Fruit fly (Drosophila melanogaster) whole organism, embryonic: Measurements from ENCODE around the gene CG32686.

Experiments used
- CG10959 ChIP-seq: fragments of 200-800 bp; sonication (Bioruptor generic); IDR thresholded peaks from 2 replicates; pipeline ENCODE4 v1.3.6; 2022; ENCODE audit warnings: missing biosample characterization, missing genetic modification characterization
- CG13287 ChIP-seq: fragments of 200-800 bp; sonication (Bioruptor generic); IDR thresholded peaks from 2 replicates; pipeline ENCODE4 v1.3.6; 2022; ENCODE audit warnings: missing biosample characterization, missing genetic modification characterization; ENCODE audit not compliant: partially characterized antibody
- CG14014 ChIP-seq: fragments of 200-800 bp; sonication (Bioruptor generic); IDR thresholded peaks from 2 replicates; pipeline ENCODE4 v1.3.6; 2022; ENCODE audit warnings: missing biosample characterization, missing genetic modification characterization
- CG14965 ChIP-seq: fragments of 200-800 bp; sonication (Bioruptor generic); optimal IDR thresholded peaks from 2 replicates; lab custom pipeline; 2016; ENCODE audit warnings: missing biosample characterization, missing genetic modification characterization, borderline replicate concordance
- CG17361 ChIP-seq: fragments of 200-800 bp; sonication (Bioruptor generic); IDR thresholded peaks from 3 replicates; pipeline ENCODE4 v1.3.6; 2022; ENCODE audit warnings: missing biosample characterization, missing genetic modification characterization
- CG17385 ChIP-seq: fragments of 200-800 bp; sonication (Bioruptor generic); optimal IDR thresholded peaks from 3 replicates; lab custom pipeline; 2018; ENCODE audit warnings: missing biosample characterization, mild to moderate bottlenecking, missing genetic modification characterization
- CG17829 ChIP-seq: fragments of 200-800 bp; optimal IDR thresholded peaks from 2 replicates; lab custom pipeline; 2019; ENCODE audit warnings: missing biosample characterization, mild to moderate bottlenecking, missing genetic modification characterization, moderate library complexity
- CG18476 ChIP-seq: fragments of 200-800 bp; sonication (Bioruptor generic); optimal IDR thresholded peaks from 2 replicates; lab custom pipeline; 2016; ENCODE audit warnings: missing biosample characterization, mild to moderate bottlenecking, missing genetic modification characterization
- CG30431 ChIP-seq: fragments of 200-800 bp; sonication (Bioruptor generic); optimal IDR thresholded peaks from 2 replicates; lab custom pipeline; 2017; ENCODE audit warnings: missing biosample characterization, missing genetic modification characterization
- CG32767 ChIP-seq: fragments of 200-800 bp; sonication (Bioruptor generic); IDR thresholded peaks from 2 replicates; pipeline ENCODE4 v1.3.6; 2022; ENCODE audit warnings: missing biosample characterization, missing genetic modification characterization
- CG32772 ChIP-seq: fragments of 200-800 bp; sonication (Bioruptor generic); IDR thresholded peaks from 2 replicates; pipeline ENCODE4 v1.3.6; 2022; ENCODE audit warnings: missing biosample characterization, missing genetic modification characterization
- CG33213 ChIP-seq: fragments of 200-800 bp; sonication (Bioruptor generic); optimal IDR thresholded peaks from 3 replicates; lab custom pipeline; 2016; ENCODE audit warnings: missing biosample characterization, missing genetic modification characterization
- CG34376 ChIP-seq: fragments of 200-800 bp; sonication (Bioruptor generic); optimal IDR thresholded peaks from 2 replicates; lab custom pipeline; 2018; ENCODE audit warnings: missing biosample characterization, mild to moderate bottlenecking, missing genetic modification characterization
- CG8089 ChIP-seq: fragments of 200-800 bp; sonication (Bioruptor generic); optimal IDR thresholded peaks from 3 replicates; lab custom pipeline; 2016; ENCODE audit warnings: missing biosample characterization, missing genetic modification characterization
- CG8388 ChIP-seq: fragments of 200-800 bp; sonication (Bioruptor generic); optimal IDR thresholded peaks from 2 replicates; lab custom pipeline; 2019; ENCODE audit warnings: missing biosample characterization, mild to moderate bottlenecking, missing genetic modification characterization, moderate library complexity
- Drgx ChIP-seq: fragments of 200-800 bp; sonication (Bioruptor generic); IDR thresholded peaks from 2 replicates; pipeline ENCODE4 v1.3.6; 2022; ENCODE audit warnings: missing biosample characterization, missing genetic modification characterization
- HmgD ChIP-seq: fragments of 200-800 bp; sonication (Bioruptor generic); optimal IDR thresholded peaks from 3 replicates; lab custom pipeline; 2016; ENCODE audit warnings: missing biosample characterization, missing genetic modification characterization
- Hsf ChIP-seq: fragments of 200-800 bp; sonication (Bioruptor generic); optimal IDR thresholded peaks from 3 replicates; lab custom pipeline; 2016; ENCODE audit warnings: missing biosample characterization, missing genetic modification characterization
- Kr ChIP-seq: fragments of 200-800 bp; sonication (Bioruptor generic); optimal IDR thresholded peaks from 2 replicates; lab custom pipeline; 2017; ENCODE audit warnings: missing biosample characterization, mild to moderate bottlenecking, missing genetic modification characterization
- Lhr ChIP-seq: fragments of 200-800 bp; sonication (Bioruptor generic); optimal IDR thresholded peaks from 3 replicates; lab custom pipeline; 2017; ENCODE audit warnings: mild to moderate bottlenecking, missing biosample characterization, missing genetic modification reagents, missing genetic modification characterization
- Mrtf ChIP-seq: fragments of 200-800 bp; sonication (Bioruptor generic); IDR thresholded peaks from 3 replicates; pipeline ENCODE4 v1.3.6; 2022; ENCODE audit warnings: missing biosample characterization, missing genetic modification characterization
- Ptx1 ChIP-seq: fragments of 200-800 bp; sonication (Bioruptor generic); IDR thresholded peaks from 2 replicates; pipeline ENCODE4 v1.3.6; 2022; ENCODE audit warnings: missing biosample characterization, missing genetic modification characterization
- Rx ChIP-seq: fragments of 200-800 bp; sonication (Bioruptor generic); IDR thresholded peaks from 2 replicates; pipeline ENCODE4 v1.3.6; 2022; ENCODE audit warnings: missing biosample characterization, missing genetic modification characterization
- Sin3A ChIP-seq: fragments of >200 bp; optimal IDR thresholded peaks from 2 replicates; lab custom pipeline; 2018
- Six4 ChIP-seq: fragments of 200-800 bp; sonication (Bioruptor generic); optimal IDR thresholded peaks from 2 replicates; lab custom pipeline; 2016; ENCODE audit warnings: missing biosample characterization, missing genetic modification characterization
- Trl ChIP-seq, 3 experiments: fragments of >200 bp in 2 of 3; fragments of 200-800 bp in 1 of 3; sonication (Bioruptor generic) in 1 of 3; optimal IDR thresholded peaks; 2 replicates in 1 of 3; 3 replicates in 2 of 3; lab custom pipeline; 2016 to 2017; ENCODE audit warnings: missing biosample characterization in 1 of 3, missing genetic modification characterization in 1 of 3
- Vsx1 ChIP-seq: fragments of 200-800 bp; sonication (Bioruptor generic); optimal IDR thresholded peaks from 2 replicates; lab custom pipeline; 2017; ENCODE audit warnings: missing biosample characterization, mild to moderate bottlenecking, missing genetic modification characterization, missing genetic modification reagents
- aop ChIP-seq: fragments of 200-800 bp; sonication (Bioruptor generic); IDR thresholded peaks from 2 replicates; pipeline ENCODE4 v1.3.6; 2022; ENCODE audit warnings: missing biosample characterization, missing genetic modification characterization
- ato ChIP-seq: fragments of 200-800 bp; sonication (Bioruptor generic); IDR thresholded peaks from 2 replicates; pipeline ENCODE4 v1.3.6; 2022; ENCODE audit warnings: missing biosample characterization, missing genetic modification characterization; ENCODE audit not compliant: partially characterized antibody
- br ChIP-seq: fragments of >200 bp; optimal IDR thresholded peaks from 2 replicates; lab custom pipeline; 2017
- cg ChIP-seq: fragments of 200-800 bp; sonication (Bioruptor generic); optimal IDR thresholded peaks from 3 replicates; lab custom pipeline; 2019; ENCODE audit warnings: missing biosample characterization, mild to moderate bottlenecking, missing genetic modification characterization, moderate library complexity
- corto ChIP-seq: fragments of 200-800 bp; sonication (Bioruptor generic); optimal IDR thresholded peaks from 2 replicates; lab custom pipeline; 2016; ENCODE audit warnings: missing biosample characterization, mild to moderate bottlenecking, missing genetic modification characterization, moderate library complexity
- disco-r ChIP-seq: fragments of 200-800 bp; sonication (Bioruptor generic); optimal IDR thresholded peaks from 2 replicates; lab custom pipeline; 2016; ENCODE audit warnings: missing biosample characterization, missing genetic modification characterization
- dysf ChIP-seq: fragments of 200-800 bp; sonication (Bioruptor generic); IDR thresholded peaks from 3 replicates; pipeline ENCODE4 v1.3.6; 2022; ENCODE audit warnings: missing biosample characterization, missing genetic modification characterization
- ems ChIP-seq: fragments of 200-800 bp; sonication (Bioruptor generic); optimal IDR thresholded peaks from 3 replicates; lab custom pipeline; 2016; ENCODE audit warnings: missing biosample characterization, missing genetic modification characterization
- gem ChIP-seq: fragments of 200-800 bp; sonication (Bioruptor generic); optimal IDR thresholded peaks from 2 replicates; lab custom pipeline; 2019; ENCODE audit warnings: missing biosample characterization, mild to moderate bottlenecking, missing genetic modification characterization, moderate library complexity
- ham ChIP-seq: fragments of 200-800 bp; sonication (Bioruptor generic); IDR thresholded peaks from 2 replicates; pipeline ENCODE4 v1.3.6; 2022; ENCODE audit warnings: missing biosample characterization, missing genetic modification characterization
- her ChIP-seq: fragments of 200-800 bp; sonication (Bioruptor generic); optimal IDR thresholded peaks from 2 replicates; lab custom pipeline; 2016; ENCODE audit warnings: missing biosample characterization, missing genetic modification characterization
- lab ChIP-seq: fragments of 200-800 bp; sonication (Bioruptor generic); optimal IDR thresholded peaks from 3 replicates; lab custom pipeline; 2017; ENCODE audit warnings: missing biosample characterization, missing genetic modification characterization, mild to moderate bottlenecking, moderate library complexity, missing genetic modification reagents
- nom ChIP-seq: fragments of 200-800 bp; sonication (Bioruptor generic); optimal IDR thresholded peaks from 2 replicates; lab custom pipeline; 2017; ENCODE audit warnings: missing biosample characterization, missing genetic modification characterization, mild to moderate bottlenecking, moderate library complexity, missing genetic modification reagents
- p53 ChIP-seq: fragments of 200-800 bp; sonication (Bioruptor generic); optimal IDR thresholded peaks from 2 replicates; lab custom pipeline; 2016; ENCODE audit warnings: missing biosample characterization, missing genetic modification characterization
- pfk ChIP-seq: fragments of 200-800 bp; sonication (Bioruptor generic); optimal IDR thresholded peaks from 2 replicates; lab custom pipeline; 2018; ENCODE audit warnings: missing biosample characterization, mild to moderate bottlenecking, missing genetic modification characterization, moderate library complexity
- prd ChIP-seq, 3 experiments: fragments of >200 bp in 2 of 3; fragments of 200-800 bp in 1 of 3; sonication (Bioruptor generic) in 1 of 3; optimal IDR thresholded peaks in 2 of 3; IDR thresholded peaks in 1 of 3; 2 replicates in 2 of 3; 3 replicates in 1 of 3; pipeline versions ENCODE4 v1.3.6 to Lab custom; 2017 to 2022; ENCODE audit warnings: missing biosample characterization in 1 of 3, missing genetic modification characterization in 1 of 3
- so ChIP-seq: fragments of 200-800 bp; sonication (Bioruptor generic); IDR thresholded peaks from 3 replicates; pipeline ENCODE4 v1.3.6; 2022; ENCODE audit warnings: missing biosample characterization, missing genetic modification characterization
- sug ChIP-seq: fragments of 200-800 bp; optimal IDR thresholded peaks from 2 replicates; lab custom pipeline; 2019; ENCODE audit warnings: missing biosample characterization, mild to moderate bottlenecking, missing genetic modification characterization, moderate library complexity
- trem ChIP-seq: fragments of 200-800 bp; optimal IDR thresholded peaks from 3 replicates; lab custom pipeline; 2019; ENCODE audit warnings: missing biosample characterization, mild to moderate bottlenecking, missing genetic modification characterization, moderate library complexity
- tup ChIP-seq: fragments of 200-800 bp; sonication (Bioruptor generic); optimal IDR thresholded peaks from 2 replicates; lab custom pipeline; 2016; ENCODE audit warnings: missing biosample characterization, mild to moderate bottlenecking, missing genetic modification characterization, moderate library complexity
- twi ChIP-seq: fragments of 200-800 bp; optimal IDR thresholded peaks from 2 replicates; lab custom pipeline; 2019; ENCODE audit warnings: missing biosample characterization, mild to moderate bottlenecking, missing genetic modification characterization, moderate library complexity
- wek ChIP-seq: fragments of 200-800 bp; sonication (Bioruptor generic); optimal IDR thresholded peaks from 3 replicates; lab custom pipeline; 2018; ENCODE audit warnings: missing biosample characterization, mild to moderate bottlenecking, missing genetic modification characterization, moderate library complexity
- z ChIP-seq: fragments of 200-800 bp; sonication (Bioruptor generic); IDR thresholded peaks from 3 replicates; pipeline ENCODE4 v1.3.6; 2022; ENCODE audit warnings: missing biosample characterization, missing genetic modification characterization

CG32686 gene

dm6 chrX:10365748-10366415, 9.2 kb downstream of the CG32686 start (continued):
- TF ChIP-seq Hsf (no peak), lab (GFP tag; lab: Kevin White, UChicago) (peak; percentile 14), Kr (no peak), trem (peak; percentile 27), tup (GFP tag; lab: Kevin White, UChicago) (no peak), CG13287 (GFP tag; lab: Robert Waterston, UW) (peak; percentile 91), twi (tag; lab: Kevin White, UChicago) (no peak), disco-r (GFP tag; lab: Kevin White, UChicago) (no peak), CG8388 (GFP tag; lab: Kevin White, UChicago) (no peak), nom (GFP tag; lab: Kevin White, UChicago) (peak; percentile 56), br (lab: Kevin White, UChicago) (no peak), Sin3A (lab: Kevin White, UChicago) (peak; percentile 50), CG18476 (no peak), CG34376 (GFP tag; lab: Kevin White, UChicago) (peak; percentile 50), corto (GFP tag; lab: Kevin White, UChicago) (no peak), Drgx (GFP tag; lab: Robert Waterston, UW) (no peak), aop (GFP tag; lab: Robert Waterston, UW) (no peak), Trl (optimal IDR thresholded peaks at IDR 0.05; lab: Kevin White, UChicago) (peak in 1 of 2 experiments; percentile 22), Trl (GFP tag; optimal IDR thresholded peaks at IDR 0.05; lab: Kevin White, UChicago) (peak; percentile 40), dysf (GFP tag; lab: Robert Waterston, UW) (no peak), z (GFP tag; lab: Robert Waterston, UW) (no peak), ham (GFP tag; lab: Robert Waterston, UW) (no peak), CG17361 (GFP tag; lab: Robert Waterston, UW) (peak; percentile 21; the same call in 1 of the 3 replicates), Lhr (peak; percentile 44), ato (GFP tag; lab: Robert Waterston, UW) (peak; percentile 97), Mrtf (no peak), sug (tag; lab: Kevin White, UChicago) (peak; percentile 49), wek (GFP tag; lab: Kevin White, UChicago) (peak; percentile 23), CG17829 (tag; lab: Kevin White, UChicago) (peak; percentile 3), ems (no peak), CG30431 (no peak), her (GFP tag; lab: Kevin White, UChicago) (no peak), prd (optimal IDR thresholded peaks at IDR 0.05; lab: Kevin White, UChicago) (no peak), prd (GFP tag; IDR thresholded peaks at IDR 0.05; lab: Robert Waterston, UW) (no peak), CG17385 (GFP tag; lab: Kevin White, UChicago) (no peak), pfk (GFP tag; lab: Kevin White, UChicago) (no peak), CG10959 (GFP tag; lab: Robert Waterston, UW) (no peak), gem (tag; lab: Kevin White, UChicago) (peak; percentile 34), CG14014 (GFP tag; lab: Robert Waterston, UW) (no peak), Ptx1 (0 out of 2 replicates have a peak, but pooled peaks have one; percentile 11), so (no peak), HmgD (GFP tag; lab: Kevin White, UChicago) (no peak), CG32772 (GFP tag; lab: Robert Waterston, UW) (no peak), CG8089 (no peak), cg (GFP tag; lab: Kevin White, UChicago) (peak; percentile 97), Six4 (GFP tag; lab: Kevin White, UChicago) (no peak), CG32767 (GFP tag; lab: Robert Waterston, UW) (no peak), CG14965 (GFP tag; lab: Kevin White, UChicago) (no peak), p53 (GFP tag; lab: Kevin White, UChicago) (no peak), CG33213 (peak; percentile 28), Vsx1 (GFP tag; lab: Kevin White, UChicago) (no peak), Rx (GFP tag; lab: Robert Waterston, UW) (no peak)
